Fruit fly (Drosophila melanogaster): ENCODE results near the gene CG8191.

DNA sequence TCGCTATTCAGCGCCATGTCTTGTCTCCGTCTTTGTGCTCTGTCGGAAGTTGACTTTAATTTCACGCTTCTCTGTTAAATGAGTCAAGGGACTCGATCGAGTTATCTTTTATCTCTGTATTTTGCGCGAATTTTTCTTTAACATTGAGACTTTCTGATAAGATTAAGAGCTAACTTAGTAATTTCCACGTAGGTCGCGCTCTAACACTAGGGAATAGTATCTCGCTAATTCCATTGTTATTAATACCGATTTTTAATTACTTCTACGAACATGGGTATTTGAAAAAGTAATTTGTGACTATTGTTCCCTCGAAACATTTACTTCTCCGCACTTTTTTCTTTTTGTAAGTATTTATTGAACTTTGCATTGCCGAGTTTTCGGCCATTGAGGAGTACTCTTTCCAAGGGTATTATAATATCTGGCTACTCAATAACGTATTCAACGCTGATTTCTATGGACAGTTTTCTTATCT is 34.5 kb downstream of the CG8191 start, which contains the start of gene CG8952:
- TF ChIP-seq CTCF (optimal IDR thresholded peaks at IDR 0.05) (no peak), CG8478 (optimal IDR thresholded peaks at IDR 0.05) (no peak)
